Fruit fly (Drosophila melanogaster) whole organism, embryonic: ENCODE results near the gene Frq2.
A peak's percentile ranks its signal among the peaks of the same experiment; 100 is the strongest.

Source experiments
- Adf1 ChIP-seq: fragments of 200-800 bp; sonication (Bioruptor generic); IDR thresholded peaks from 2 replicates; pipeline ENCODE4 v1.3.6; 2022; ENCODE audit warnings: missing biosample characterization, missing genetic modification characterization
- Atf6 ChIP-seq: fragments of 200-800 bp; sonication (Bioruptor generic); IDR thresholded peaks from 2 replicates; pipeline ENCODE4 v1.3.6; 2022; ENCODE audit warnings: missing biosample characterization, missing genetic modification characterization
- CG10431 ChIP-seq: fragments of 200-800 bp; sonication (Bioruptor generic); optimal IDR thresholded peaks from 3 replicates; lab custom pipeline; 2018; ENCODE audit warnings: missing biosample characterization, mild to moderate bottlenecking, missing genetic modification characterization
- CG12104 ChIP-seq: fragments of 200-800 bp; sonication (Bioruptor generic); optimal IDR thresholded peaks from 3 replicates; lab custom pipeline; 2016; ENCODE audit warnings: missing biosample characterization, missing genetic modification characterization
- CG12769 ChIP-seq: fragments of 200-800 bp; sonication (Bioruptor generic); optimal IDR thresholded peaks from 2 replicates; lab custom pipeline; 2019; ENCODE audit warnings: missing biosample characterization, mild to moderate bottlenecking, missing genetic modification characterization, moderate library complexity
- CG14014 ChIP-seq: fragments of 200-800 bp; sonication (Bioruptor generic); IDR thresholded peaks from 2 replicates; pipeline ENCODE4 v1.3.6; 2022; ENCODE audit warnings: missing biosample characterization, missing genetic modification characterization
- CG15514 ChIP-seq: fragments of 200-800 bp; sonication (Bioruptor generic); optimal IDR thresholded peaks from 3 replicates; lab custom pipeline; 2017; ENCODE audit warnings: missing biosample characterization, missing genetic modification characterization, mild to moderate bottlenecking, moderate library complexity, missing genetic modification reagents
- CG15696 ChIP-seq: fragments of 200-800 bp; sonication (Bioruptor generic); optimal IDR thresholded peaks from 2 replicates; lab custom pipeline; 2019; ENCODE audit warnings: missing biosample characterization, mild to moderate bottlenecking, missing genetic modification characterization, moderate library complexity
- CG17328 ChIP-seq: fragments of 200-800 bp; sonication (Bioruptor generic); IDR thresholded peaks from 2 replicates; pipeline ENCODE4 v1.3.6; 2022; ENCODE audit warnings: missing biosample characterization, missing genetic modification characterization
- CG1832 ChIP-seq: fragments of 200-800 bp; sonication (Bioruptor generic); optimal IDR thresholded peaks from 2 replicates; lab custom pipeline; 2017; ENCODE audit warnings: missing biosample characterization, mild to moderate bottlenecking, missing genetic modification characterization, inconsistent platforms
- CG4404 ChIP-seq: fragments of 200-800 bp; sonication (Bioruptor generic); IDR thresholded peaks from 2 replicates; pipeline ENCODE4 v1.3.6; 2022; ENCODE audit warnings: missing biosample characterization, missing genetic modification characterization
- CG4707 ChIP-seq: fragments of 200-800 bp; sonication (Bioruptor generic); optimal IDR thresholded peaks from 2 replicates; lab custom pipeline; 2018; ENCODE audit warnings: missing biosample characterization, mild to moderate bottlenecking, missing genetic modification characterization, moderate library complexity
- CG6813 ChIP-seq: fragments of 200-800 bp; sonication (Bioruptor generic); optimal IDR thresholded peaks from 2 replicates; lab custom pipeline; 2017; ENCODE audit warnings: missing biosample characterization, missing genetic modification characterization, mild to moderate bottlenecking, moderate library complexity, missing genetic modification reagents
- CG6854 ChIP-seq: fragments of 200-800 bp; sonication (Bioruptor generic); optimal IDR thresholded peaks from 3 replicates; lab custom pipeline; 2017; ENCODE audit warnings: missing biosample characterization, mild to moderate bottlenecking, missing genetic modification characterization
- CG7556 ChIP-seq: fragments of 200-800 bp; sonication (Bioruptor generic); optimal IDR thresholded peaks from 2 replicates; lab custom pipeline; 2017; ENCODE audit warnings: missing biosample characterization, mild to moderate bottlenecking, missing genetic modification characterization
- CG7786 ChIP-seq: fragments of 200-800 bp; sonication (Bioruptor generic); optimal IDR thresholded peaks from 2 replicates; lab custom pipeline; 2016; ENCODE audit warnings: missing biosample characterization, missing genetic modification characterization
- CG7963 ChIP-seq: fragments of 200-800 bp; sonication (Bioruptor generic); IDR thresholded peaks from 3 replicates; pipeline ENCODE4 v1.3.6; 2022; ENCODE audit warnings: missing biosample characterization, missing genetic modification characterization; ENCODE audit not compliant: partially characterized antibody
- Deaf1 ChIP-seq: fragments of 200-800 bp; optimal IDR thresholded peaks from 3 replicates; lab custom pipeline; 2019; ENCODE audit warnings: missing biosample characterization, mild to moderate bottlenecking, missing genetic modification characterization, moderate library complexity
- GATAe ChIP-seq: fragments of 200-800 bp; sonication (Bioruptor generic); conservative IDR thresholded peaks from 2 replicates; pipeline ENCODE4 v1.3.6; 2022; ENCODE audit warnings: missing biosample characterization, missing genetic modification characterization
- Hr3 ChIP-seq: fragments of 200-800 bp; sonication (Bioruptor generic); optimal IDR thresholded peaks from 3 replicates; lab custom pipeline; 2016; ENCODE audit warnings: missing biosample characterization, missing genetic modification characterization
- Jarid2 ChIP-seq: fragments of 200-800 bp; sonication (Bioruptor generic); optimal IDR thresholded peaks from 3 replicates; lab custom pipeline; 2017; ENCODE audit warnings: mild to moderate bottlenecking, missing biosample characterization, missing genetic modification reagents, missing genetic modification characterization
- Nf-YB ChIP-seq: fragments of 200-800 bp; sonication (Bioruptor generic); optimal IDR thresholded peaks from 3 replicates; lab custom pipeline; 2019; ENCODE audit warnings: missing biosample characterization, mild to moderate bottlenecking, missing genetic modification characterization, moderate library complexity
- Nf-YC ChIP-seq: fragments of 200-800 bp; optimal IDR thresholded peaks from 3 replicates; lab custom pipeline; 2019; ENCODE audit warnings: missing biosample characterization, mild to moderate bottlenecking, missing genetic modification characterization, moderate library complexity
- Ravus ChIP-seq: fragments of 200-800 bp; sonication (Bioruptor generic); IDR thresholded peaks from 2 replicates; pipeline ENCODE4 v1.3.6; 2022; ENCODE audit warnings: missing biosample characterization, missing genetic modification characterization
- Stat92E ChIP-seq, 3 experiments: fragments of >200 bp in 2 of 3; fragments of 200-800 bp in 1 of 3; sonication (Bioruptor generic) in 1 of 3; optimal IDR thresholded peaks; 2 replicates each; lab custom pipeline; 2017 to 2019; ENCODE audit warnings: missing biosample characterization in 3 of 3, missing genetic modification characterization in 3 of 3, mild to moderate bottlenecking in 1 of 3, moderate library complexity in 1 of 3
- abd-A ChIP-seq: fragments of 200-800 bp; sonication (Bioruptor generic); optimal IDR thresholded peaks from 3 replicates; lab custom pipeline; 2019; ENCODE audit warnings: missing biosample characterization, mild to moderate bottlenecking, missing genetic modification characterization, moderate library complexity
- chinmo ChIP-seq: fragments of 200-800 bp; sonication (Bioruptor generic); IDR thresholded peaks from 4 replicates; pipeline ENCODE4 v1.3.6; 2022; ENCODE audit warnings: missing biosample characterization, missing genetic modification characterization; ENCODE audit not compliant: partially characterized antibody
- crc ChIP-seq: fragments of 200-800 bp; sonication (Bioruptor generic); optimal IDR thresholded peaks from 2 replicates; lab custom pipeline; 2016; ENCODE audit warnings: missing biosample characterization, missing genetic modification characterization
- crol ChIP-seq: fragments of 200-800 bp; sonication (Bioruptor generic); IDR thresholded peaks from 2 replicates; pipeline ENCODE4 v1.3.6; 2022; ENCODE audit warnings: missing biosample characterization, missing genetic modification characterization
- cwo ChIP-seq: fragments of 200-800 bp; sonication (Bioruptor generic); optimal IDR thresholded peaks from 3 replicates; lab custom pipeline; 2017; ENCODE audit warnings: missing biosample characterization, missing genetic modification characterization, mild to moderate bottlenecking, moderate library complexity, missing genetic modification reagents
- dmrt99B ChIP-seq: fragments of 200-800 bp; sonication (Bioruptor generic); optimal IDR thresholded peaks from 2 replicates; lab custom pipeline; 2018; ENCODE audit warnings: missing biosample characterization, mild to moderate bottlenecking, missing genetic modification characterization, moderate library complexity
- ham ChIP-seq: fragments of 200-800 bp; sonication (Bioruptor generic); IDR thresholded peaks from 2 replicates; pipeline ENCODE4 v1.3.6; 2022; ENCODE audit warnings: missing biosample characterization, missing genetic modification characterization
- ken ChIP-seq: fragments of 200-800 bp; sonication (Bioruptor generic); IDR thresholded peaks from 3 replicates; pipeline ENCODE4 v1.3.6; 2022; ENCODE audit warnings: missing biosample characterization, missing genetic modification characterization
- lab ChIP-seq: fragments of 200-800 bp; sonication (Bioruptor generic); optimal IDR thresholded peaks from 3 replicates; lab custom pipeline; 2017; ENCODE audit warnings: missing biosample characterization, missing genetic modification characterization, mild to moderate bottlenecking, moderate library complexity, missing genetic modification reagents
- oc ChIP-seq: fragments of 200-800 bp; sonication (Bioruptor generic); optimal IDR thresholded peaks from 2 replicates; lab custom pipeline; 2018; ENCODE audit warnings: missing biosample characterization, mild to moderate bottlenecking, missing genetic modification characterization, moderate library complexity
- p53 ChIP-seq: fragments of 200-800 bp; sonication (Bioruptor generic); optimal IDR thresholded peaks from 2 replicates; lab custom pipeline; 2016; ENCODE audit warnings: missing biosample characterization, missing genetic modification characterization
- pho ChIP-seq: fragments of 200-800 bp; sonication (Bioruptor generic); optimal IDR thresholded peaks from 2 replicates; lab custom pipeline; 2016; ENCODE audit warnings: missing biosample characterization, missing genetic modification characterization
- repo ChIP-seq: fragments of 200-800 bp; sonication (Bioruptor generic); optimal IDR thresholded peaks from 2 replicates; lab custom pipeline; 2016; ENCODE audit warnings: missing biosample characterization, missing genetic modification characterization
- shn ChIP-seq: fragments of 200-800 bp; sonication (Bioruptor generic); optimal IDR thresholded peaks from 3 replicates; lab custom pipeline; 2016; ENCODE audit warnings: missing biosample characterization, missing genetic modification characterization
- sr ChIP-seq: fragments of 200-800 bp; sonication (Bioruptor generic); IDR thresholded peaks from 3 replicates; pipeline ENCODE4 v1.3.6; 2022; ENCODE audit warnings: missing biosample characterization, missing genetic modification characterization
- stwl ChIP-seq: fragments of 200-800 bp; sonication (Bioruptor generic); optimal IDR thresholded peaks from 3 replicates; lab custom pipeline; 2018; ENCODE audit warnings: missing biosample characterization, mild to moderate bottlenecking, missing genetic modification characterization, moderate library complexity
- sug ChIP-seq: fragments of 200-800 bp; optimal IDR thresholded peaks from 2 replicates; lab custom pipeline; 2019; ENCODE audit warnings: missing biosample characterization, mild to moderate bottlenecking, missing genetic modification characterization, moderate library complexity
- tup ChIP-seq: fragments of 200-800 bp; sonication (Bioruptor generic); optimal IDR thresholded peaks from 2 replicates; lab custom pipeline; 2016; ENCODE audit warnings: missing biosample characterization, mild to moderate bottlenecking, missing genetic modification characterization, moderate library complexity
- wor ChIP-seq: fragments of 200-800 bp; sonication (Bioruptor generic); IDR thresholded peaks from 2 replicates; pipeline ENCODE4 v1.3.6; 2022; ENCODE audit warnings: missing biosample characterization, missing genetic modification characterization
- zen ChIP-seq: fragments of 200-800 bp; sonication (Bioruptor generic); optimal IDR thresholded peaks from 3 replicates; lab custom pipeline; 2018; ENCODE audit warnings: missing biosample characterization, mild to moderate bottlenecking, missing genetic modification characterization, moderate library complexity

Gene Frq2

dm6 chrX:18243376-18244272 lies 66.2 kb downstream of the Frq2 start (continued):
- TF ChIP-seq CG17328 (no peak), Nf-YB (peak; percentile 94), Stat92E (GFP tag; optimal IDR thresholded peaks at IDR 0.05; lab: Kevin White, UChicago) (peak in 1 of 3 experiments; percentile 30), CG12769 (tag; lab: Kevin White, UChicago) (peak; percentile 6), ham (GFP tag; lab: Robert Waterston, UW) (no peak)

dm6 chrX:18245182-18245581 lies 67.8 kb downstream of the Frq2 start:
- TF ChIP-seq CG1832 (GFP tag; lab: Kevin White, UChicago) (no peak), crc (no peak), p53 (no peak), wor (GFP tag; lab: Robert Waterston, UW) (no peak), chinmo (no peak), CG6854 (GFP tag; lab: Kevin White, UChicago) (no peak), oc (tag; lab: Kevin White, UChicago) (no peak), Ravus (no peak), CG4404 (no peak), dmrt99B (tag; lab: Kevin White, UChicago) (no peak), Nf-YC (tag; lab: Kevin White, UChicago) (peak; percentile 40), Jarid2 (GFP tag; lab: Kevin White, UChicago) (no peak), Deaf1 (peak; percentile 14), shn (GFP tag; lab: Kevin White, UChicago) (no peak), CG7963 (GFP tag; lab: Robert Waterston, UW) (no peak), CG7556 (GFP tag; lab: Kevin White, UChicago) (no peak), sr (GFP tag; lab: Robert Waterston, UW) (no peak), CG14014 (GFP tag; lab: Robert Waterston, UW) (no peak), cwo (GFP tag; lab: Kevin White, UChicago) (peak; percentile 1), pho (GFP tag; lab: Kevin White, UChicago) (no peak), CG6813 (GFP tag; lab: Kevin White, UChicago) (no peak), CG4707 (GFP tag; lab: Kevin White, UChicago) (no peak), tup (no peak), CG7786 (GFP tag; lab: Kevin White, UChicago) (no peak), zen (tag; lab: Kevin White, UChicago) (no peak), sug (tag; lab: Kevin White, UChicago) (peak; percentile 51), ken (GFP tag; lab: Robert Waterston, UW) (no peak), lab (GFP tag; lab: Kevin White, UChicago) (no peak), crol (peak; percentile 91), Adf1 (GFP tag; lab: Robert Waterston, UW) (peak; percentile 93), GATAe (GFP tag; lab: Robert Waterston, UW) (peak; percentile 55), CG15696 (tag; lab: Kevin White, UChicago) (no peak), CG12104 (GFP tag; lab: Kevin White, UChicago) (no peak), repo (GFP tag; lab: Kevin White, UChicago) (no peak), CG10431 (GFP tag; lab: Kevin White, UChicago) (no peak), Atf6 (no peak), abd-A (tag; lab: Kevin White, UChicago) (no peak), CG15514 (no peak), Nf-YB (peak; percentile 26), stwl (tag; lab: Kevin White, UChicago) (no peak), Hr3 (GFP tag; lab: Kevin White, UChicago) (no peak)
